Fruit fly (Drosophila melanogaster): ENCODE measurements around the gene Jhbp3.

Gene Jhbp3

DNA sequence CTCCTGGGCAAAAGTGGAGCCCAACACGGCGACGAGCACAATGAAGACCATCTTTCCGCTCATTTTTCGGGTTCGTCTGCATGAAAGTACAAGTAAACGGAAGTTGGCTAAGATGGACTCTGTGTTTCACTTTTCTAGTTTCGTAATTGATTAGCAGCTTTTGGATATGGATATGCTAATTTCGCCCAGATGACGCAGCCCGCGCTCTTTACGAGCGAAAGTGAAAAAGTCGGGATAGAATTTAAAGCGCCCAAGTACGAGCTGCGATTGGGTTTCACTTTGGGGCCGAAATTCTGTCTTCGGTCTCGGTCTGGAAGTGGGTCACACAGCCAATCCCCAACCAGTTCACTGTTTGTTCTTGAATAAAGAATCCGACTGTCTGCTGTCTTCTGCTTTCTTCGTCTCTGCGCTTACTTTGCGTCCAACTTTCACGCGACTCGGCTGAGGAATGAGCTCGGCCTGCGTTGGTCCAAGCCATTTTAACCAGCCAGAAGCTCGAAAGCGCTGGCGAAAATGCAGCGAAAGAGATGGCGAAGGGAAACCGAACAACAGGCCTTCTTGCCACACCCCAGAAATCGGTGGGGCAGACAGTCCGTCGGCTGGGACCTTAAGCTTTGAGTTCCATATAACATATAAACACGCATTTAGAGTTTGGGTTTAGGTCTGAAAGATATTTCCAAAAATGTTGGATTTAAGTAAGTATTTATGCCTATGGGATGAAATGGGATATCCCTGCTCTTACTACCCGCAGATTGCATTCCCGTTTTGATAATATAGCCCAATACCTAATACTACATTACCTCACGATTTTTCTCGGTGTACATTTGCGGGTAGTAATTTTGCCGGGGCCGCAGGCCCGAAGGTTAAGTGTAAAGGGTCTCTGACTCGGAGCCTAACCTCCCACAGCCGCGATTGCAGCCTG, 6.1 kb upstream of the Jhbp3 start, which contains the start of gene Jhbp2 (continued):
- TF ChIP-seq pdm3 (GFP tag; optimal IDR thresholded peaks at IDR 0.05) (peak; percentile 45), Blimp-1 (GFP tag; optimal IDR thresholded peaks at IDR 0.05) (peak; percentile 90), Hr39 (GFP tag; optimal IDR thresholded peaks at IDR 0.05) (peak; percentile 57), CG4318 (GFP tag; optimal IDR thresholded peaks at IDR 0.05) (peak; percentile 2), CG15336 (GFP tag; IDR thresholded peaks at IDR 0.05) (0 out of 2 replicates have a peak, but pooled peaks have one; percentile 18), Smox (GFP tag; optimal IDR thresholded peaks at IDR 0.05) (peak; percentile 72), CG6276 (GFP tag; optimal IDR thresholded peaks at IDR 0.05) (no peak), Eip78C (GFP tag) (peak; percentile 83), CG6163 (GFP tag; IDR thresholded peaks at IDR 0.05) (peak; percentile 58; the same call in 2 of the 3 replicates), cyc (GFP tag; optimal IDR thresholded peaks at IDR 0.05) (peak; percentile 66), dac (GFP tag; optimal IDR thresholded peaks at IDR 0.05) (no peak)

DNA sequence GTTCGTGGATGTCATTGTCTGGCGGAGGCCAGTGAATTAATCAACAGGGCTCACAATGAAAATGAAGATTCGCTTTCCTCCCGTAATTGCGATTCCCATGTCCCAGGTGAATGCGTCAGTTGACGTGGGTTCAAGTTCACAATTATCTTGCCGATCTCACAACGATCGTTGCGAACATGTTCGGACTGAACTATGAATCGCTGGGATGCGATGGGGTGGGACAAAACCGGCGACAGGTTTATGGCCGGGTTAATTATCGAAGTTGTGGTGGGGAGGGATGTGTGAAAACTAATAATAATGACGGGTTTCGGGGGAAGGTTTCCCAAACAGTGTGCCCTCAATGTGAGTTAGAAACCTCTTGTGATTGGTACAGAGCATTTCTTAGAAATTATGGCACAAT, 5.1 kb upstream of the Jhbp3 start:
- TF ChIP-seq Eip75B (GFP tag; optimal IDR thresholded peaks at IDR 0.05) (no peak), Eip93F (GFP tag; optimal IDR thresholded peaks at IDR 0.05) (no peak), CG8119 (GFP tag; IDR thresholded peaks at IDR 0.05) (no peak), CG6276 (GFP tag; optimal IDR thresholded peaks at IDR 0.05) (no peak), acj6 (GFP tag; optimal IDR thresholded peaks at IDR 0.05) (no peak)

DNA sequence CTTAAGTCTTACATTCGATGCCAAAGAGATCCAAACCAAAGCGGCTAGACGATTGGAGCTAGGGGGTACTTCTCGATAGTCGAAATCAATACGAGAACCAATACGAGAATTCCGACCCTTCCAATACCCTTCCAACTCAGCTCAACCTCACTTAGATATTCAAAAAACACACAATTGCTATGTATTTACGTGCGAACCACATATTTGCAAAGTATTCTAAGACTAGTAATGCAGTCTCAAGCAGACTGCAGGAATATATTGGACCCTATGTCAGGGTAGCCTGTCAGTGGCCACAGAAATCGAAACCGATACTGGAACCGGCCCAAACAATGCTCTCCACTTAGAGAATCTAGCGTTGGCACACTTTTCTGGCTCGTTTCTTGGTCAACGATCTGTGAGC, 2.8 kb upstream of the Jhbp3 start:
- no peak for TF ChIP-seq CG6792 (GFP tag; optimal IDR thresholded peaks at IDR 0.05)
- TF ChIP-seq CG8319 (GFP tag; optimal IDR thresholded peaks at IDR 0.05): no peak
- TF ChIP-seq CG1621 (tag; optimal IDR thresholded peaks at IDR 0.05): no peak
- no peak for TF ChIP-seq CG31627 (GFP tag; optimal IDR thresholded peaks at IDR 0.05)
- peak; percentile 37 for TF ChIP-seq CG6276 (GFP tag; optimal IDR thresholded peaks at IDR 0.05)
- TF ChIP-seq dsx (GFP tag; optimal IDR thresholded peaks at IDR 0.05; ENCODE audit: poor library complexity, severe bottlenecking): no peak
- TF ChIP-seq Sox15 (GFP tag; optimal IDR thresholded peaks at IDR 0.05): no peak
- peak; percentile 56 for TF ChIP-seq CG32006 (GFP tag; optimal IDR thresholded peaks at IDR 0.05)
- TF ChIP-seq eg (GFP tag; IDR thresholded peaks at IDR 0.05): peak; percentile 63
- TF ChIP-seq acj6 (GFP tag; optimal IDR thresholded peaks at IDR 0.05): peak; percentile 5
- peak; percentile 44; the same call in 1 of the 3 replicates for TF ChIP-seq CG6163 (GFP tag; IDR thresholded peaks at IDR 0.05)
- no peak for TF ChIP-seq CG4318 (GFP tag; optimal IDR thresholded peaks at IDR 0.05)
- peak; percentile 56; the same call in 1 of the 2 replicates for TF ChIP-seq CG15336 (GFP tag; IDR thresholded peaks at IDR 0.05)
- TF ChIP-seq Lpt (GFP tag; optimal IDR thresholded peaks at IDR 0.05): no peak
- TF ChIP-seq cyc (GFP tag; optimal IDR thresholded peaks at IDR 0.05): no peak
- TF ChIP-seq CG3919 (GFP tag; optimal IDR thresholded peaks at IDR 0.05): peak; percentile 26
- TF ChIP-seq Met (GFP tag; optimal IDR thresholded peaks at IDR 0.05): no peak
- peak; percentile 3 for TF ChIP-seq dac (GFP tag; optimal IDR thresholded peaks at IDR 0.05)
- peak; percentile 33; the same call in 1 of the 2 replicates for TF ChIP-seq CG11294 (GFP tag; IDR thresholded peaks at IDR 0.05)

DNA sequence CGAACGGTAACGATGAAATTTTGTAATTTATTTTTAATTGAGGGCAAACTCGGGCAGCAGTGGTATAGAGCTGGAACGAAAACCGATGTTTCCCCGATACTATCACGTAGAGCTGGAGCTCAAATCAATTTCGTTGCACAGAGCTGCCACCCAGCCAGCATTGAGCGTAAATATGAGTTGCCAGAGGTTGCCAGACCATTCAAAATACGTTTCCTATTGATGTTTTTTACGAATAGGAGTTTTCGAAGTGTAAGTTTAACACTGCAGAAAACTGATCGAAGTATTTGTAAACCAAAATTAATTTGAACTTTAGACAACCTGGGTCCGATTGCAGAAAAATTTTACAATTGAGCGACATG, 2.5 kb downstream of the Jhbp3 start, which contains the start of gene Ubc6:
Gene Ubc6 (minus strand): TSS at position 112 of the 359 bp plus-strand sequence.
- peak; percentile 23 for TF ChIP-seq CG6792 (GFP tag; optimal IDR thresholded peaks at IDR 0.05)
- peak; percentile 12 for TF ChIP-seq achi (GFP tag; optimal IDR thresholded peaks at IDR 0.05)
- no peak for TF ChIP-seq CG6808 (GFP tag; optimal IDR thresholded peaks at IDR 0.05)
- no peak for TF ChIP-seq CG4318 (GFP tag; optimal IDR thresholded peaks at IDR 0.05)
- TF ChIP-seq CG6276 (GFP tag; optimal IDR thresholded peaks at IDR 0.05): no peak
- peak; percentile 48 for TF ChIP-seq CG3032 (tag; optimal IDR thresholded peaks at IDR 0.05)
- peak; percentile 32 for TF ChIP-seq vri (GFP tag; optimal IDR thresholded peaks at IDR 0.05)
- peak; percentile 66 for TF ChIP-seq cyc (GFP tag; optimal IDR thresholded peaks at IDR 0.05)
- no peak for TF ChIP-seq CG6163 (GFP tag; IDR thresholded peaks at IDR 0.05)
- TF ChIP-seq OdsH (GFP tag; optimal IDR thresholded peaks at IDR 0.05): peak; percentile 62
- TF ChIP-seq lz (GFP tag; optimal IDR thresholded peaks at IDR 0.05): peak; percentile 67
- peak in 1 of 2 experiments; percentile 28 for TF ChIP-seq salr (GFP tag; optimal IDR thresholded peaks at IDR 0.05)
- no peak for TF ChIP-seq CG8319 (GFP tag; optimal IDR thresholded peaks at IDR 0.05)
- TF ChIP-seq CG7368 (GFP tag; optimal IDR thresholded peaks at IDR 0.05): peak; percentile 42
- no peak for TF ChIP-seq dac (GFP tag; optimal IDR thresholded peaks at IDR 0.05)
- no peak for TF ChIP-seq Eip78C (GFP tag)
- no peak for TF ChIP-seq fd85E (GFP tag; optimal IDR thresholded peaks at IDR 0.05)
- no peak for TF ChIP-seq ss (GFP tag; optimal IDR thresholded peaks at IDR 0.05)
- peak; percentile 77 for TF ChIP-seq svp (GFP tag)
- TF ChIP-seq CG8119 (GFP tag; IDR thresholded peaks at IDR 0.05): no peak
- no peak for TF ChIP-seq CG16779 (tag; optimal IDR thresholded peaks at IDR 0.05)
- peak; percentile 76 for TF ChIP-seq CG31627 (GFP tag; optimal IDR thresholded peaks at IDR 0.05)
- peak; percentile 49 for TF ChIP-seq CG10631 (GFP tag; optimal IDR thresholded peaks at IDR 0.05)
- no peak for TF ChIP-seq Hr38 (GFP tag; optimal IDR thresholded peaks at IDR 0.05)
- no peak for TF ChIP-seq Eip93F (GFP tag; optimal IDR thresholded peaks at IDR 0.05)
- TF ChIP-seq fkh (GFP tag; optimal IDR thresholded peaks at IDR 0.05): no peak
- TF ChIP-seq CG15336 (GFP tag; IDR thresholded peaks at IDR 0.05): no peak

Data from whole organism, prepupa.